Worm (Caenorhabditis elegans) whole organism, L2 larva: ENCODE data around the gene mrps-18C.
A peak's percentile ranks its signal among the peaks of the same experiment; 100 is the strongest.

ENCODE experiments used
- C34F6.9 ChIP-seq: fragments of 150-350 bp; optimal IDR thresholded peaks from 2 replicates; lab custom pipeline; 2014; ENCODE audit warnings: missing biosample characterization, missing genetic modification characterization
- F13H6.1 ChIP-seq: sonication (generic microtip); optimal IDR thresholded peaks from 2 replicates; lab custom pipeline; 2016; ENCODE audit warnings: missing genetic modification characterization, missing compliant biosample characterization
- Y55F3AM.14 ChIP-seq: fragments of 200-800 bp; sonication (Bioruptor generic); optimal IDR thresholded peaks from 2 replicates; lab custom pipeline; 2018; ENCODE audit warnings: mild to moderate bottlenecking, missing genetic modification characterization, missing compliant biosample characterization
- blmp-1 ChIP-seq: sonication (generic microtip); optimal IDR thresholded peaks from 2 replicates; lab custom pipeline; 2017; ENCODE audit warnings: missing genetic modification characterization, mild to moderate bottlenecking, missing compliant biosample characterization, antibody characterized with exemption, moderate library complexity; ENCODE audit not compliant: insufficient read depth
- crh-2 ChIP-seq: sonication (generic microtip); optimal IDR thresholded peaks from 2 replicates; lab custom pipeline; 2017; ENCODE audit warnings: missing biosample characterization, missing genetic modification characterization
- dmd-4 ChIP-seq: sonication (generic microtip); optimal IDR thresholded peaks from 2 replicates; lab custom pipeline; 2017; ENCODE audit warnings: missing biosample characterization, missing genetic modification characterization
- egl-27 ChIP-seq: sonication (generic microtip); optimal IDR thresholded peaks from 3 replicates; lab custom pipeline; 2017; ENCODE audit warnings: missing biosample characterization, missing genetic modification reagents, missing genetic modification characterization
- elt-1 ChIP-seq: fragments of 150-350 bp; optimal IDR thresholded peaks from 2 replicates; lab custom pipeline; 2014; ENCODE audit warnings: missing biosample characterization, missing genetic modification characterization
- elt-3 ChIP-seq: sonication (generic microtip); optimal IDR thresholded peaks from 2 replicates; lab custom pipeline; 2017; ENCODE audit warnings: missing biosample characterization, missing genetic modification characterization
- gmeb-1 ChIP-seq: fragments of 150-350 bp; optimal IDR thresholded peaks from 2 replicates; lab custom pipeline; 2014; ENCODE audit warnings: missing biosample characterization, missing genetic modification characterization
- lin-11 ChIP-seq: fragments of 150-350 bp; sonication (generic microtip); optimal IDR thresholded peaks from 2 replicates; lab custom pipeline; 2014; ENCODE audit warnings: missing biosample characterization, missing genetic modification characterization, inconsistent platforms, mixed read lengths
- lin-39 ChIP-seq: fragments of 150-350 bp; optimal IDR thresholded peaks from 2 replicates; lab custom pipeline; 2014; ENCODE audit warnings: missing biosample characterization, missing genetic modification reagents, missing genetic modification characterization
- lsy-2 ChIP-seq, 2 experiments: fragments of 150-350 bp in 1 of 2; sonication (generic microtip) in 1 of 2; optimal IDR thresholded peaks; 2 replicates each; lab custom pipeline; 2014 to 2017; ENCODE audit warnings: missing biosample characterization in 2 of 2, missing genetic modification characterization in 2 of 2
- mab-5 ChIP-seq: fragments of 150-350 bp; optimal IDR thresholded peaks from 2 replicates; lab custom pipeline; 2014; ENCODE audit warnings: missing biosample characterization, missing genetic modification characterization
- mbf-1 ChIP-seq: sonication (generic microtip); optimal IDR thresholded peaks from 2 replicates; lab custom pipeline; 2017; ENCODE audit warnings: missing biosample characterization, missing genetic modification characterization
- mdl-1 ChIP-seq, 2 experiments: fragments of 150-350 bp in 1 of 2; sonication (generic microtip) in 1 of 2; optimal IDR thresholded peaks; 2 replicates each; lab custom pipeline; 2017; ENCODE audit warnings: missing biosample characterization in 2 of 2, missing genetic modification characterization in 2 of 2
- nhr-12 ChIP-seq: fragments of 150-350 bp; optimal IDR thresholded peaks from 2 replicates; lab custom pipeline; 2014; ENCODE audit warnings: missing biosample characterization, missing genetic modification characterization
- nhr-129 ChIP-seq: fragments of 150-350 bp; optimal IDR thresholded peaks from 2 replicates; lab custom pipeline; 2014; ENCODE audit warnings: missing biosample characterization, missing genetic modification characterization
- nhr-21 ChIP-seq: fragments of 150-350 bp; optimal IDR thresholded peaks from 2 replicates; lab custom pipeline; 2014; ENCODE audit warnings: missing biosample characterization, missing genetic modification characterization
- nhr-23 ChIP-seq: fragments of 150-350 bp; optimal IDR thresholded peaks from 2 replicates; lab custom pipeline; 2014; ENCODE audit warnings: missing biosample characterization, missing genetic modification reagents, missing genetic modification characterization
- nhr-77 ChIP-seq: fragments of 150-350 bp; optimal IDR thresholded peaks from 2 replicates; lab custom pipeline; 2014; ENCODE audit warnings: missing biosample characterization, missing genetic modification characterization
- peb-1 ChIP-seq: fragments of 150-350 bp; optimal IDR thresholded peaks from 2 replicates; lab custom pipeline; 2014; ENCODE audit warnings: missing biosample characterization, missing genetic modification characterization
- sem-4 ChIP-seq: fragments of 150-350 bp; optimal IDR thresholded peaks from 2 replicates; lab custom pipeline; 2014; ENCODE audit warnings: missing biosample characterization, missing genetic modification reagents, missing genetic modification characterization
- sma-3 ChIP-seq: sonication (generic microtip); optimal IDR thresholded peaks from 2 replicates; lab custom pipeline; 2016; ENCODE audit warnings: missing genetic modification reagents, missing genetic modification characterization, missing compliant biosample characterization
- sma-9 ChIP-seq, 2 experiments: fragments of 150-350 bp in 1 of 2; sonication (generic microtip) in 1 of 2; optimal IDR thresholded peaks; 2 replicates each; lab custom pipeline; 2014 to 2016; ENCODE audit warnings: missing genetic modification characterization in 2 of 2, mild to moderate bottlenecking in 1 of 2, missing biosample characterization in 1 of 2, missing compliant biosample characterization in 1 of 2, missing genetic modification reagents in 1 of 2, moderate library complexity in 1 of 2
- snpc-4 ChIP-seq: fragments of 150-350 bp; optimal IDR thresholded peaks from 2 replicates; lab custom pipeline; 2014; ENCODE audit warnings: missing biosample characterization, missing genetic modification characterization
- unc-39 ChIP-seq: fragments of 150-350 bp; optimal IDR thresholded peaks from 2 replicates; lab custom pipeline; 2014; ENCODE audit warnings: missing biosample characterization, missing genetic modification characterization
- unc-55 ChIP-seq: fragments of 150-350 bp; sonication (generic microtip); optimal IDR thresholded peaks from 3 replicates; lab custom pipeline; 2014; ENCODE audit warnings: missing biosample characterization, missing genetic modification reagents, missing genetic modification characterization
- unc-62 ChIP-seq: fragments of 150-350 bp; optimal IDR thresholded peaks from 2 replicates; lab custom pipeline; 2014; ENCODE audit warnings: missing biosample characterization, missing genetic modification reagents, missing genetic modification characterization
- zag-1 ChIP-seq: fragments of 150-350 bp; optimal IDR thresholded peaks from 2 replicates; lab custom pipeline; 2014; ENCODE audit warnings: missing biosample characterization, missing genetic modification characterization
- ztf-1 ChIP-seq: fragments of 200-800 bp; sonication (Bioruptor generic); conservative IDR thresholded peaks from 2 replicates; pipeline ENCODE4 v1.3.6; 2022; ENCODE audit warnings: missing genetic modification characterization, missing compliant biosample characterization
- ztf-11 ChIP-seq: sonication (generic microtip); optimal IDR thresholded peaks from 2 replicates; lab custom pipeline; 2017; ENCODE audit warnings: missing biosample characterization, missing genetic modification characterization
- ztf-4 ChIP-seq: fragments of 150-350 bp; optimal IDR thresholded peaks from 2 replicates; lab custom pipeline; 2014; ENCODE audit warnings: missing biosample characterization, missing genetic modification characterization

Gene mrps-18C

ce11 chrIII:4944213-4944612, 8.8 kb downstream of the mrps-18C start, which contains the start of gene ntl-9:
TSS of gene ntl-9 (plus strand) at chrIII:4944513.
- TF ChIP-seq peb-1 (tag; lab: Kevin White, UChicago) = no peak

- TF ChIP-seq F13H6.1 (tag; lab: Kevin White, UChicago) (peak; percentile 29), dmd-4 (no peak), nhr-77 (tag; lab: Kevin White, UChicago) (no peak), mbf-1 (no peak), lin-39 (peak; percentile 35), snpc-4 (tag; lab: Kevin White, UChicago) (no peak), ztf-11 (tag; lab: Kevin White, UChicago) (no peak), unc-55 (peak; percentile 6), gmeb-1 (tag; lab: Kevin White, UChicago) (no peak), elt-1 (tag; lab: Kevin White, UChicago) (no peak), sem-4 (tag; lab: Kevin White, UChicago) (no peak), nhr-21 (tag; lab: Kevin White, UChicago) (no peak), nhr-12 (tag; lab: Kevin White, UChicago) (no peak), egl-27 (tag; lab: Kevin White, UChicago) (no peak), elt-3 (no peak), sma-3 (GFP tag; lab: Kevin White, UChicago) (no peak), blmp-1 (tag; lab: Kevin White, UChicago) (no peak), unc-39 (no peak), C34F6.9 (tag; lab: Kevin White, UChicago) (no peak), unc-62 (GFP tag; lab: Kevin White, UChicago) (no peak), lin-11 (tag; lab: Kevin White, UChicago) (peak; percentile 27), peb-1 (tag; lab: Kevin White, UChicago) (no peak), mab-5 (no peak)
Observed at ce11 chrIII:4947352-4947751, 12.0 kb downstream of the mrps-18C start.

DNA sequence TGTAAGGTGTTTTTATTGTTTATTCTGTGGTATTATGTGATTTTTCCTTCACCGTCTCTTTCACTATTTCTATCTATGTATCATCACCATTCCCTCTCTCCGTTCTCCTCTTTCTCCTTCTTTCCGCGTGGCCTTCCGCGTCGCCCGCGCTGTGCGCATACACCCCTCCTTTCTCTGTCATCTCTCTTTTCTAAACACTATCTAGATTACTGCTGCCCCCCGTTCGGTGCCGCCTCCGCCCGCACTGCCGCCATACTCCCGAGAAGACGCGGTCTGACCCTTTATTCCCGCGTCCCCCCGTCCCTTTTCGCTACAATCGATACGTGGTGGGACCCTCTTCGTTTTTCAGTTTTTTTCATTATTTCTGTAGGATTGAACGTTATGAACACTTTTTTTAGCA, 13.3 kb downstream of the mrps-18C start:
- no peak for TF ChIP-seq sma-3 (GFP tag; lab: Kevin White, UChicago)

DNA sequence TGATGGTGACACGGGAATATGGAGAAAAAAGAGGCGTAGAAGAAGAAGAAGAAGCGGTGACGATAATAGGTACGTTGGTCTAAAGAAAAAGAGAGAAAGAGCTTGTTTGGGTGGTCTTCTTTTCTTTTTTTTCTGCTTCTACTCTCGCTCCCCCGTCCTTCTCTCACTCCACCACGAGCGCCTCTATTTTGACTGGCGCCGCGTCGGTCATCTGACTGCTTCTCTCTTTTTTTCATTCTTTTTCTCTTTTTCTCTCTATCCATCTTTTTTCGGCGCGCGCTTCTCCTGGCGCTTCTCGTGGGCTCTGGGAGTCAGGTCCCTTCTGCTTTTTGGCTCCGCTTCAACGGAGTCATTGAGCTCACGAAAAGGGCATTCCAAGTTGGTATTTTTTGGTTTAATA, 15.0 kb downstream of the mrps-18C start:
- TF ChIP-seq nhr-129 (tag; lab: Kevin White, UChicago) (peak; percentile 30), lsy-2 (tag; optimal IDR thresholded peaks at IDR 0.05; lab: Kevin White, UChicago) (peak in 1 of 2 experiments; percentile 51), egl-27 (tag; lab: Kevin White, UChicago) (no peak), sem-4 (tag; lab: Kevin White, UChicago) (peak; percentile 6), C34F6.9 (tag; lab: Kevin White, UChicago) (peak; percentile 69), Y55F3AM.14 (GFP tag; lab: Kevin White, UChicago) (no peak), mdl-1 (tag; optimal IDR thresholded peaks at IDR 0.05; lab: Kevin White, UChicago) (peak; percentile 13 to 37), ztf-1 (GFP tag; lab: Robert Waterston, UW) (no peak), ztf-4 (no peak), F13H6.1 (tag; lab: Kevin White, UChicago) (peak; percentile 57), crh-2 (tag; lab: Kevin White, UChicago) (peak; percentile 22), zag-1 (tag; lab: Kevin White, UChicago) (peak; percentile 68), elt-3 (no peak), nhr-23 (tag; lab: Kevin White, UChicago) (no peak), mbf-1 (no peak), unc-55 (peak; percentile 65), lin-11 (tag; lab: Kevin White, UChicago) (peak; percentile 33), sma-9 (GFP tag; optimal IDR thresholded peaks at IDR 0.05; lab: Kevin White, UChicago) (peak; percentile 25), sma-9 (tag; optimal IDR thresholded peaks at IDR 0.05; lab: Kevin White, UChicago) (no peak)

ce11 chrIII:4951210-4951609, 15.8 kb downstream of the mrps-18C start:
- no peak for TF ChIP-seq sma-3 (GFP tag; lab: Kevin White, UChicago)
- peak in 1 of 2 experiments; percentile 25 for TF ChIP-seq lsy-2 (tag; optimal IDR thresholded peaks at IDR 0.05; lab: Kevin White, UChicago)
- peak; percentile 20 for TF ChIP-seq C34F6.9 (tag; lab: Kevin White, UChicago)
